Fruit fly (Drosophila melanogaster) whole organism, prepupa: ENCODE results near the gene CG16700.
A peak's percentile ranks its signal among the peaks of the same experiment; 100 is the strongest.

ENCODE experiments used
- CG10631 ChIP-seq: fragments of 200-800 bp; sonication (Bioruptor generic); optimal IDR thresholded peaks from 2 replicates; lab custom pipeline; 2016; ENCODE audit warnings: missing biosample characterization, missing genetic modification characterization
- CG10669 ChIP-seq: fragments of 200-800 bp; sonication (Bioruptor generic); optimal IDR thresholded peaks from 3 replicates; lab custom pipeline; 2018; ENCODE audit warnings: missing biosample characterization, mild to moderate bottlenecking, missing genetic modification characterization, moderate library complexity
- CG11294 ChIP-seq: fragments of 200-800 bp; sonication (Bioruptor generic); IDR thresholded peaks from 2 replicates; pipeline ENCODE4 v1.3.6; 2022; ENCODE audit warnings: missing biosample characterization, missing genetic modification characterization
- CG11762 ChIP-seq: fragments of 200-800 bp; sonication (Bioruptor generic); optimal IDR thresholded peaks from 3 replicates; lab custom pipeline; 2016; ENCODE audit warnings: missing biosample characterization, missing genetic modification characterization; ENCODE audit not compliant: insufficient read depth
- CG11902 ChIP-seq: fragments of 200-800 bp; sonication (Bioruptor generic); optimal IDR thresholded peaks from 3 replicates; lab custom pipeline; 2016; ENCODE audit warnings: missing biosample characterization, missing genetic modification characterization
- CG16779 ChIP-seq: fragments of 200-800 bp; sonication (Bioruptor generic); optimal IDR thresholded peaks from 3 replicates; lab custom pipeline; 2017; ENCODE audit warnings: missing biosample characterization, mild to moderate bottlenecking, missing genetic modification characterization
- CG3032 ChIP-seq: fragments of 200-800 bp; optimal IDR thresholded peaks from 2 replicates; lab custom pipeline; 2019; ENCODE audit warnings: missing biosample characterization, mild to moderate bottlenecking, missing genetic modification characterization, moderate library complexity
- CG31627 ChIP-seq: fragments of 200-800 bp; sonication (Bioruptor generic); optimal IDR thresholded peaks from 3 replicates; lab custom pipeline; 2016; ENCODE audit warnings: missing biosample characterization, missing genetic modification characterization
- CG32006 ChIP-seq: fragments of 200-800 bp; sonication (Bioruptor generic); optimal IDR thresholded peaks from 3 replicates; lab custom pipeline; 2017; ENCODE audit warnings: missing biosample characterization, mild to moderate bottlenecking, missing genetic modification characterization
- CG34406 ChIP-seq: fragments of 200-800 bp; sonication (Bioruptor generic); optimal IDR thresholded peaks from 3 replicates; lab custom pipeline; 2016; ENCODE audit warnings: missing biosample characterization, missing genetic modification characterization
- CG3919 ChIP-seq: fragments of 200-800 bp; sonication (Bioruptor generic); optimal IDR thresholded peaks from 3 replicates; lab custom pipeline; 2016; ENCODE audit warnings: missing biosample characterization, missing genetic modification characterization
- CG4318 ChIP-seq: fragments of 200-800 bp; sonication (Bioruptor generic); optimal IDR thresholded peaks from 3 replicates; lab custom pipeline; 2017; ENCODE audit warnings: missing biosample characterization, mild to moderate bottlenecking, missing genetic modification characterization
- CG6163 ChIP-seq: fragments of 200-800 bp; sonication (Bioruptor generic); IDR thresholded peaks from 3 replicates; pipeline ENCODE4 v1.3.6; 2022; ENCODE audit warnings: missing biosample characterization, missing genetic modification characterization
- CG6276 ChIP-seq: fragments of 200-800 bp; sonication (Bioruptor generic); optimal IDR thresholded peaks from 2 replicates; lab custom pipeline; 2017; ENCODE audit warnings: missing biosample characterization, mild to moderate bottlenecking, missing genetic modification characterization
- CG6792 ChIP-seq: fragments of 200-800 bp; sonication (Bioruptor generic); optimal IDR thresholded peaks from 3 replicates; lab custom pipeline; 2016; ENCODE audit warnings: missing biosample characterization, missing genetic modification characterization
- CG8119 ChIP-seq: fragments of 200-800 bp; sonication (Bioruptor generic); IDR thresholded peaks from 3 replicates; pipeline ENCODE4 v1.3.6; 2022; ENCODE audit warnings: missing biosample characterization, missing genetic modification characterization
- CG8319 ChIP-seq: fragments of 200-800 bp; sonication (Bioruptor generic); optimal IDR thresholded peaks from 3 replicates; lab custom pipeline; 2016; ENCODE audit warnings: missing biosample characterization, missing genetic modification characterization
- CG8632 ChIP-seq: fragments of 200-800 bp; sonication (Bioruptor generic); optimal IDR thresholded peaks from 3 replicates; lab custom pipeline; 2016; ENCODE audit warnings: missing biosample characterization, missing genetic modification characterization
- CG9139 ChIP-seq: fragments of 200-800 bp; sonication (Bioruptor generic); optimal IDR thresholded peaks from 3 replicates; lab custom pipeline; 2017; ENCODE audit warnings: missing biosample characterization, mild to moderate bottlenecking, missing genetic modification characterization
- Eip75B ChIP-seq: fragments of 200-800 bp; sonication (Bioruptor generic); optimal IDR thresholded peaks from 3 replicates; lab custom pipeline; 2016; ENCODE audit warnings: missing biosample characterization, missing genetic modification characterization
- Eip78C ChIP-seq: fragments of 200-800 bp; sonication (Bioruptor generic); peaks from one replicate; lab custom pipeline; 2016; ENCODE audit warnings: missing biosample characterization, missing genetic modification characterization
- Eip93F ChIP-seq: fragments of 200-800 bp; sonication (Bioruptor generic); optimal IDR thresholded peaks from 2 replicates; lab custom pipeline; 2016; ENCODE audit warnings: missing biosample characterization, mild to moderate bottlenecking, missing genetic modification characterization
- Ets21C ChIP-seq: fragments of 200-800 bp; sonication (Bioruptor generic); optimal IDR thresholded peaks from 3 replicates; lab custom pipeline; 2016; ENCODE audit warnings: missing biosample characterization, missing genetic modification characterization
- Ets96B ChIP-seq: fragments of 200-800 bp; optimal IDR thresholded peaks from 2 replicates; lab custom pipeline; 2019; ENCODE audit warnings: missing biosample characterization, mild to moderate bottlenecking, missing genetic modification characterization, moderate library complexity
- Gug ChIP-seq: fragments of 200-800 bp; sonication (Bioruptor generic); IDR thresholded peaks from 2 replicates; pipeline ENCODE4 v1.3.6; 2022; ENCODE audit warnings: missing biosample characterization, missing genetic modification characterization
- Hr38 ChIP-seq: sonication (Bioruptor generic); optimal IDR thresholded peaks from 2 replicates; lab custom pipeline; 2016; ENCODE audit warnings: missing biosample characterization, missing genetic modification characterization
- Hr39 ChIP-seq: fragments of 200-800 bp; sonication (Bioruptor generic); optimal IDR thresholded peaks from 2 replicates; lab custom pipeline; 2016; ENCODE audit warnings: missing biosample characterization, missing genetic modification characterization
- Hr4 ChIP-seq: fragments of 200-800 bp; sonication (Bioruptor generic); optimal IDR thresholded peaks from 3 replicates; lab custom pipeline; 2016; ENCODE audit warnings: missing biosample characterization, missing genetic modification characterization
- Met ChIP-seq: fragments of 200-800 bp; sonication (Bioruptor generic); optimal IDR thresholded peaks from 3 replicates; lab custom pipeline; 2016; ENCODE audit warnings: missing biosample characterization, missing genetic modification characterization
- OdsH ChIP-seq: fragments of 200-800 bp; sonication (Bioruptor generic); optimal IDR thresholded peaks from 3 replicates; lab custom pipeline; 2016; ENCODE audit warnings: missing biosample characterization, missing genetic modification characterization
- Smox ChIP-seq: fragments of 200-800 bp; sonication (Bioruptor generic); optimal IDR thresholded peaks from 3 replicates; lab custom pipeline; 2016; ENCODE audit warnings: missing biosample characterization, missing genetic modification characterization
- Sox102F ChIP-seq: fragments of 200-800 bp; sonication (Bioruptor generic); optimal IDR thresholded peaks from 2 replicates; lab custom pipeline; 2016; ENCODE audit warnings: missing biosample characterization, mild to moderate bottlenecking, missing genetic modification characterization
- Sox14 ChIP-seq: fragments of 200-800 bp; sonication (Bioruptor generic); optimal IDR thresholded peaks from 3 replicates; lab custom pipeline; 2016; ENCODE audit warnings: missing biosample characterization, missing genetic modification characterization
- Sox15 ChIP-seq: fragments of 200-800 bp; sonication (Bioruptor generic); optimal IDR thresholded peaks from 3 replicates; lab custom pipeline; 2016; ENCODE audit warnings: missing biosample characterization, missing genetic modification characterization
- achi ChIP-seq: fragments of 200-800 bp; sonication (Bioruptor generic); optimal IDR thresholded peaks from 3 replicates; lab custom pipeline; 2016; ENCODE audit warnings: missing biosample characterization, missing genetic modification characterization
- cyc ChIP-seq: fragments of 200-800 bp; sonication (Bioruptor generic); optimal IDR thresholded peaks from 3 replicates; lab custom pipeline; 2016; ENCODE audit warnings: missing biosample characterization, missing genetic modification characterization
- dac ChIP-seq: fragments of 200-800 bp; sonication (Bioruptor generic); optimal IDR thresholded peaks from 2 replicates; lab custom pipeline; 2017; ENCODE audit warnings: missing biosample characterization, mild to moderate bottlenecking, missing genetic modification characterization
- esn ChIP-seq: fragments of 200-800 bp; sonication (Bioruptor generic); optimal IDR thresholded peaks from 2 replicates; lab custom pipeline; 2016; ENCODE audit warnings: missing biosample characterization, mild to moderate bottlenecking, missing genetic modification characterization, moderate library complexity
- fd59A ChIP-seq: fragments of 200-800 bp; sonication (Bioruptor generic); optimal IDR thresholded peaks from 2 replicates; lab custom pipeline; 2017; ENCODE audit warnings: missing biosample characterization, mild to moderate bottlenecking, missing genetic modification characterization, missing genetic modification reagents
- fkh ChIP-seq: fragments of 200-800 bp; sonication (Bioruptor generic); optimal IDR thresholded peaks from 3 replicates; lab custom pipeline; 2017; ENCODE audit warnings: missing biosample characterization, mild to moderate bottlenecking, missing genetic modification characterization, moderate library complexity
- net ChIP-seq: fragments of 200-800 bp; sonication (Bioruptor generic); optimal IDR thresholded peaks from 3 replicates; lab custom pipeline; 2016; ENCODE audit warnings: missing biosample characterization, missing genetic modification characterization
- salr ChIP-seq, 2 experiments: fragments of 200-800 bp; sonication (Bioruptor generic); optimal IDR thresholded peaks; 3 replicates each; lab custom pipeline; 2016 to 2018; ENCODE audit warnings: missing biosample characterization in 2 of 2, missing genetic modification characterization in 2 of 2, mild to moderate bottlenecking in 1 of 2
- ss ChIP-seq, 2 experiments: fragments of 200-800 bp; sonication (Bioruptor generic); optimal IDR thresholded peaks; 2 replicates in 1 of 2; 3 replicates in 1 of 2; lab custom pipeline; 2017 to 2018; ENCODE audit warnings: mild to moderate bottlenecking in 2 of 2, missing biosample characterization in 2 of 2, missing genetic modification characterization in 2 of 2, moderate library complexity in 1 of 2
- svp ChIP-seq: fragments of 200-800 bp; sonication (Bioruptor generic); peaks from one replicate; lab custom pipeline; 2016; ENCODE audit warnings: missing biosample characterization, missing genetic modification characterization
- topi ChIP-seq: fragments of 200-800 bp; sonication (Bioruptor generic); optimal IDR thresholded peaks from 3 replicates; lab custom pipeline; 2016; ENCODE audit warnings: missing biosample characterization, missing genetic modification characterization
- vri ChIP-seq: fragments of 200-800 bp; sonication (Bioruptor generic); optimal IDR thresholded peaks from 3 replicates; lab custom pipeline; 2016; ENCODE audit warnings: missing biosample characterization, mild to moderate bottlenecking, missing genetic modification characterization

CG16700 gene

DNA sequence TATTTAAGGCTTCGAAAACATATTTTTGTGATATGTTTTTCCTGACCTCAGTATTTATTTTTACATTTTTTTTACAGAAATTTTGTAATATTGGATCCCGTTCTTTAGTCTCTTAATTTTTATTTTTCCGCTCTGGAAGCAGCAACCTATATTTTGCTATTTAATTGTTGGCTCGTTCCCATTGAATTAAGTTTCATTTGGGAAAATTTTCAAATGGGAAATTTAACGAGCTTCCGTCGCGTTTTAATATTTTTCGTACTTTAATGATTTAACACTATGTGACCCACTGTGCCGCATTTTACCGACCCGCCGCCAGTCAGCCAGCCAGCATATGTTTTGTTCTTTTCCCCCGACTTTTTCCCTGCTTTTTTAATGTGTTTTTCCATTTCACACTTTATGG is 19.6 kb downstream of the CG16700 start (continued):
- TF ChIP-seq ss (GFP tag; optimal IDR thresholded peaks at IDR 0.05; lab: Kevin White, UChicago), result no peak
- peak; percentile 1 for TF ChIP-seq CG3919 (GFP tag; lab: Kevin White, UChicago)
- peak; percentile 0 for TF ChIP-seq CG31627 (GFP tag; lab: Kevin White, UChicago)
- TF ChIP-seq achi, result peak; percentile 22
- peak; percentile 14 for TF ChIP-seq Smox (GFP tag; lab: Kevin White, UChicago)
- peak; percentile 9 for TF ChIP-seq esn (GFP tag; lab: Kevin White, UChicago)
- peak; percentile 73 for TF ChIP-seq svp
- no peak for TF ChIP-seq Gug
- TF ChIP-seq salr (GFP tag; optimal IDR thresholded peaks at IDR 0.05; lab: Kevin White, UChicago), result no peak
- peak; percentile 0 for TF ChIP-seq net (GFP tag; lab: Kevin White, UChicago)
- TF ChIP-seq CG10669, result peak; percentile 6
- TF ChIP-seq CG11762 (GFP tag; lab: Kevin White, UChicago), result no peak
- TF ChIP-seq vri (GFP tag; lab: Kevin White, UChicago), result no peak
- TF ChIP-seq Ets21C (GFP tag; lab: Kevin White, UChicago), result no peak
- no peak for TF ChIP-seq CG11294 (GFP tag; lab: Robert Waterston, UW)
- TF ChIP-seq OdsH (GFP tag; lab: Kevin White, UChicago), result peak; percentile 30
- TF ChIP-seq CG9139 (GFP tag; lab: Kevin White, UChicago), result no peak
- TF ChIP-seq Sox102F, result no peak
- peak; percentile 22 for TF ChIP-seq CG34406 (GFP tag; lab: Kevin White, UChicago)
- peak; percentile 2 for TF ChIP-seq Hr39
- TF ChIP-seq CG10631 (GFP tag; lab: Kevin White, UChicago), result peak; percentile 38
- TF ChIP-seq Eip78C, result peak; percentile 76

DNA sequence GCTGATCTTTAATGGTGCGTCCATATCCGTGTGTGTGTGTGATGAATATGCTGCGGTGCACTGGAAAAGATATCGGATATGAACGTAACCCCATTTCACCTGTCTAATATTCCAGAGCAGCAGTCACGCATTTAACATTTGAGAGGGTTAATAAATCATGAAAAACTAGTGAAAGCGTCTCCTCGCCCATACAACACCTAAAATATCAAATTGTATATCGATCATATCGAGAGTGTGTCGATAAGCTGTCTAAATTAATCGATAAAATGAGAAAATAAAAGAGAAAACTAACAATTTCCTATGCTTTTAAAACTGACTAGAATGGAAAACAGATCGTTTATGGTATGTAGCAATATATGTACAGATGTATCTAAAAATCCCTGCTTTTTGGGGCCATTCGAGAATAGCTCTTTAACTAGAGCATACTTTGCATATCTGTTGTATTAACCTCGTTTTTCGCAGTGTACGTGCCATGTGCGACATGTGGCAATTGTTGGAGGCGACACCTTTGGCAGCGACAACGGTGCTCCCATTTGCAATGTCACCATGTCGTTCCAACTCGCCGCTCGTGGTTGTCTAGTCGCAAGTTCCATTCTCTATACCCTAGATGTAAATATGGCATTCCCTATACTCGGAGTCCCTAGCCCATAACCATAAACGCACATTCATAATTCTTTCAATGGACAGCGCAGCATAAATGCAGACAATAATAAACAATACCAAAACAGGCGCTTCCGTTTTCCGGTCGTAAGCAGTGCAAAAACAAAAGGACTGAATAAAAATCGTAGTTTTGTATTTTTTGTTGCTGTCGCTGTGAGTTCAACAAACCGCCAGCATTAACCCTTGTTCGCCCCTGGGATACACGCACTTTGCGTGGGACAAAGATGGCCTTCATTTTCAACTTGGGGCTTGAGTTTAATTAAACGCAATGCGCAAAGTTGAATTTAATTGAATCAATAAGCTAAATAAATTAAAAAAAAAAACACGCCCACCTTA is 20.6 kb downstream of the CG16700 start:
- TF ChIP-seq Sox14, result no peak
- TF ChIP-seq CG6276 (GFP tag; lab: Kevin White, UChicago), result peak; percentile 33
- TF ChIP-seq Smox (GFP tag; lab: Kevin White, UChicago), result peak; percentile 37
- peak; percentile 8 for TF ChIP-seq CG6792 (GFP tag; lab: Kevin White, UChicago)
- TF ChIP-seq achi, result peak; percentile 36
- peak; percentile 47 for TF ChIP-seq Hr4 (GFP tag; lab: Kevin White, UChicago)
- TF ChIP-seq CG6163, result peak; percentile 37; the same call in 1 of the 3 replicates
- TF ChIP-seq CG31627 (GFP tag; lab: Kevin White, UChicago), result peak; percentile 14
- TF ChIP-seq CG16779, result no peak
- no peak for TF ChIP-seq fkh (GFP tag; lab: Kevin White, UChicago)
- TF ChIP-seq topi (GFP tag; lab: Kevin White, UChicago), result peak; percentile 43
- peak; percentile 63 for TF ChIP-seq CG4318 (GFP tag; lab: Kevin White, UChicago)
- TF ChIP-seq cyc (GFP tag; lab: Kevin White, UChicago), result peak; percentile 30
- TF ChIP-seq vri (GFP tag; lab: Kevin White, UChicago), result no peak
- TF ChIP-seq Ets96B (tag; lab: Kevin White, UChicago), result peak; percentile 30
- peak; percentile 40 for TF ChIP-seq CG3032 (tag; lab: Kevin White, UChicago)
- peak; percentile 45 for TF ChIP-seq esn (GFP tag; lab: Kevin White, UChicago)
- TF ChIP-seq Eip75B (GFP tag; lab: Kevin White, UChicago), result peak; percentile 47
- peak; percentile 76 for TF ChIP-seq CG32006
- TF ChIP-seq CG11294 (GFP tag; lab: Robert Waterston, UW), result 0 out of 2 replicates have a peak, but pooled peaks have one; percentile 15
- peak; percentile 50 for TF ChIP-seq fd59A (GFP tag; lab: Kevin White, UChicago)
- TF ChIP-seq Eip78C, result peak; percentile 64
- peak; percentile 42 for TF ChIP-seq OdsH (GFP tag; lab: Kevin White, UChicago)
- TF ChIP-seq ss (GFP tag; optimal IDR thresholded peaks at IDR 0.05; lab: Kevin White, UChicago), result peak in 1 of 2 experiments; percentile 15
- no peak for TF ChIP-seq CG8632 (GFP tag; lab: Kevin White, UChicago)
- peak; percentile 48 for TF ChIP-seq CG10631 (GFP tag; lab: Kevin White, UChicago)
- peak in 1 of 2 experiments; percentile 70 for TF ChIP-seq salr (GFP tag; optimal IDR thresholded peaks at IDR 0.05; lab: Kevin White, UChicago)
- TF ChIP-seq Sox15 (GFP tag; lab: Kevin White, UChicago), result peak; percentile 16
- no peak for TF ChIP-seq Eip93F (GFP tag; lab: Kevin White, UChicago)
- peak; percentile 21 for TF ChIP-seq CG10669
- peak; percentile 3 for TF ChIP-seq dac (GFP tag; lab: Kevin White, UChicago)
- peak; percentile 19 for TF ChIP-seq CG11902
- TF ChIP-seq Hr38 (GFP tag; lab: Kevin White, UChicago), result no peak
- TF ChIP-seq CG8119 (GFP tag; lab: Robert Waterston, UW), result peak; percentile 35; the same call in 1 of the 3 replicates
- TF ChIP-seq CG8319, result no peak
- peak; percentile 6 for TF ChIP-seq Met (GFP tag; lab: Kevin White, UChicago)
- TF ChIP-seq CG3919 (GFP tag; lab: Kevin White, UChicago), result peak; percentile 39
